Fruit fly (Drosophila melanogaster) whole organism, embryonic: Measurements from ENCODE around the gene CG10560.

Experiments used
- CG10366 ChIP-seq: fragments of 200-800 bp; sonication (Bioruptor generic); IDR thresholded peaks from 2 replicates; pipeline ENCODE4 v1.3.6; 2022; ENCODE audit warnings: missing biosample characterization, missing genetic modification characterization
- CG10462 ChIP-seq: fragments of 200-800 bp; sonication (Bioruptor generic); optimal IDR thresholded peaks from 2 replicates; lab custom pipeline; 2016; ENCODE audit warnings: missing biosample characterization, missing genetic modification characterization
- CG11560 ChIP-seq: fragments of 200-800 bp; sonication (Bioruptor generic); IDR thresholded peaks from 3 replicates; pipeline ENCODE4 v1.3.6; 2022; ENCODE audit warnings: missing biosample characterization, missing genetic modification characterization
- CG13894 ChIP-seq: fragments of 200-800 bp; sonication (Bioruptor generic); optimal IDR thresholded peaks from 3 replicates; lab custom pipeline; 2018; ENCODE audit warnings: missing biosample characterization, mild to moderate bottlenecking, missing genetic modification characterization, moderate library complexity
- CG14441 ChIP-seq: fragments of 200-800 bp; sonication (Bioruptor generic); IDR thresholded peaks from 2 replicates; pipeline ENCODE4 v1.3.6; 2022; ENCODE audit warnings: missing biosample characterization, missing genetic modification characterization
- CG1792 ChIP-seq: fragments of 200-800 bp; sonication (Bioruptor generic); optimal IDR thresholded peaks from 2 replicates; lab custom pipeline; 2016; ENCODE audit warnings: missing biosample characterization, missing genetic modification characterization
- CG2889 ChIP-seq: fragments of 200-800 bp; sonication (Bioruptor generic); IDR thresholded peaks from 3 replicates; pipeline ENCODE4 v1.3.6; 2022; ENCODE audit warnings: missing biosample characterization, missing genetic modification characterization
- CG30431 ChIP-seq: fragments of 200-800 bp; sonication (Bioruptor generic); optimal IDR thresholded peaks from 2 replicates; lab custom pipeline; 2017; ENCODE audit warnings: missing biosample characterization, missing genetic modification characterization
- CG3065 ChIP-seq: fragments of 200-800 bp; sonication (Bioruptor generic); optimal IDR thresholded peaks from 2 replicates; lab custom pipeline; 2016; ENCODE audit warnings: missing biosample characterization, missing genetic modification characterization
- CG34376 ChIP-seq: fragments of 200-800 bp; sonication (Bioruptor generic); optimal IDR thresholded peaks from 2 replicates; lab custom pipeline; 2018; ENCODE audit warnings: missing biosample characterization, mild to moderate bottlenecking, missing genetic modification characterization
- CG3995 ChIP-seq: fragments of 200-800 bp; sonication (Bioruptor generic); optimal IDR thresholded peaks from 3 replicates; lab custom pipeline; 2016; ENCODE audit warnings: missing biosample characterization, missing genetic modification characterization
- CG4730 ChIP-seq: fragments of 200-800 bp; sonication (Bioruptor generic); IDR thresholded peaks from 2 replicates; pipeline ENCODE4 v1.3.6; 2022; ENCODE audit warnings: missing biosample characterization, missing genetic modification characterization
- CG4854 ChIP-seq: fragments of 200-800 bp; sonication (Bioruptor generic); optimal IDR thresholded peaks from 2 replicates; lab custom pipeline; 2016; ENCODE audit warnings: missing biosample characterization, missing genetic modification characterization, inconsistent platforms
- CG6654 ChIP-seq: fragments of 200-800 bp; sonication (Bioruptor generic); optimal IDR thresholded peaks from 2 replicates; lab custom pipeline; 2017; ENCODE audit warnings: missing biosample characterization, mild to moderate bottlenecking, missing genetic modification characterization
- CG6765 ChIP-seq: fragments of 200-800 bp; sonication (Bioruptor generic); optimal IDR thresholded peaks from 3 replicates; lab custom pipeline; 2017; ENCODE audit warnings: missing biosample characterization, mild to moderate bottlenecking, missing genetic modification characterization
- CG7556 ChIP-seq: fragments of 200-800 bp; sonication (Bioruptor generic); optimal IDR thresholded peaks from 2 replicates; lab custom pipeline; 2017; ENCODE audit warnings: missing biosample characterization, mild to moderate bottlenecking, missing genetic modification characterization
- CG8359 ChIP-seq: fragments of 200-800 bp; sonication (Bioruptor generic); optimal IDR thresholded peaks from 2 replicates; lab custom pipeline; 2017; ENCODE audit warnings: missing biosample characterization, mild to moderate bottlenecking, missing genetic modification characterization, borderline replicate concordance
- CG8388 ChIP-seq: fragments of 200-800 bp; sonication (Bioruptor generic); optimal IDR thresholded peaks from 2 replicates; lab custom pipeline; 2019; ENCODE audit warnings: missing biosample characterization, mild to moderate bottlenecking, missing genetic modification characterization, moderate library complexity
- CG9932 ChIP-seq: fragments of 200-800 bp; sonication (Bioruptor generic); IDR thresholded peaks from 2 replicates; pipeline ENCODE4 v1.3.6; 2022; ENCODE audit warnings: missing biosample characterization, missing genetic modification characterization
- D19B ChIP-seq: fragments of 200-800 bp; sonication (Bioruptor generic); optimal IDR thresholded peaks from 2 replicates; lab custom pipeline; 2017; ENCODE audit warnings: missing biosample characterization, mild to moderate bottlenecking, missing genetic modification characterization
- Deaf1 ChIP-seq: fragments of 200-800 bp; optimal IDR thresholded peaks from 3 replicates; lab custom pipeline; 2019; ENCODE audit warnings: missing biosample characterization, mild to moderate bottlenecking, missing genetic modification characterization, moderate library complexity
- Dip3 ChIP-seq: fragments of 200-800 bp; sonication (Bioruptor generic); optimal IDR thresholded peaks from 3 replicates; lab custom pipeline; 2016; ENCODE audit warnings: missing biosample characterization, missing genetic modification characterization
- Doc3 ChIP-seq: fragments of 200-800 bp; sonication (Bioruptor generic); IDR thresholded peaks from 3 replicates; pipeline ENCODE4 v1.3.6; 2022; ENCODE audit warnings: missing biosample characterization, missing genetic modification characterization; ENCODE audit not compliant: partially characterized antibody
- Ets65A ChIP-seq: fragments of 200-800 bp; sonication (Bioruptor generic); peaks from one replicate; lab custom pipeline; 2016; ENCODE audit warnings: missing biosample characterization, missing genetic modification characterization
- HmgZ ChIP-seq: fragments of 200-800 bp; sonication (Bioruptor generic); optimal IDR thresholded peaks from 2 replicates; lab custom pipeline; 2018; ENCODE audit warnings: missing biosample characterization, mild to moderate bottlenecking, missing genetic modification characterization
- Hsf ChIP-seq: fragments of 200-800 bp; sonication (Bioruptor generic); optimal IDR thresholded peaks from 3 replicates; lab custom pipeline; 2016; ENCODE audit warnings: missing biosample characterization, missing genetic modification characterization
- Jarid2 ChIP-seq: fragments of 200-800 bp; sonication (Bioruptor generic); optimal IDR thresholded peaks from 3 replicates; lab custom pipeline; 2017; ENCODE audit warnings: mild to moderate bottlenecking, missing biosample characterization, missing genetic modification reagents, missing genetic modification characterization
- MESR4 ChIP-seq: fragments of 200-800 bp; sonication (Bioruptor generic); optimal IDR thresholded peaks from 2 replicates; lab custom pipeline; 2018; ENCODE audit warnings: missing biosample characterization, mild to moderate bottlenecking, missing genetic modification characterization, moderate library complexity
- Med ChIP-seq: fragments of 200-800 bp; sonication (Bioruptor generic); peaks from one replicate; lab custom pipeline; 2016; ENCODE audit warnings: missing biosample characterization, missing genetic modification characterization, mild to moderate bottlenecking, inconsistent platforms, moderate library complexity
- Ptx1 ChIP-seq: fragments of 200-800 bp; sonication (Bioruptor generic); IDR thresholded peaks from 2 replicates; pipeline ENCODE4 v1.3.6; 2022; ENCODE audit warnings: missing biosample characterization, missing genetic modification characterization
- ato ChIP-seq: fragments of 200-800 bp; sonication (Bioruptor generic); IDR thresholded peaks from 2 replicates; pipeline ENCODE4 v1.3.6; 2022; ENCODE audit warnings: missing biosample characterization, missing genetic modification characterization; ENCODE audit not compliant: partially characterized antibody
- bowl ChIP-seq: fragments of 200-800 bp; sonication (Bioruptor generic); IDR thresholded peaks from 2 replicates; pipeline ENCODE4 v1.3.6; 2022; ENCODE audit warnings: missing biosample characterization, missing genetic modification characterization
- cg ChIP-seq: fragments of 200-800 bp; sonication (Bioruptor generic); optimal IDR thresholded peaks from 3 replicates; lab custom pipeline; 2019; ENCODE audit warnings: missing biosample characterization, mild to moderate bottlenecking, missing genetic modification characterization, moderate library complexity
- chinmo ChIP-seq: fragments of 200-800 bp; sonication (Bioruptor generic); IDR thresholded peaks from 4 replicates; pipeline ENCODE4 v1.3.6; 2022; ENCODE audit warnings: missing biosample characterization, missing genetic modification characterization; ENCODE audit not compliant: partially characterized antibody
- gcm2 ChIP-seq: fragments of 200-800 bp; sonication (Bioruptor generic); optimal IDR thresholded peaks from 2 replicates; lab custom pipeline; 2016; ENCODE audit warnings: missing biosample characterization, missing genetic modification characterization
- hbn ChIP-seq: fragments of 200-800 bp; sonication (Bioruptor generic); IDR thresholded peaks from 2 replicates; pipeline ENCODE4 v1.3.6; 2022; ENCODE audit warnings: missing biosample characterization, missing genetic modification characterization; ENCODE audit not compliant: partially characterized antibody
- her ChIP-seq: fragments of 200-800 bp; sonication (Bioruptor generic); optimal IDR thresholded peaks from 2 replicates; lab custom pipeline; 2016; ENCODE audit warnings: missing biosample characterization, missing genetic modification characterization
- jumu ChIP-seq: fragments of 200-800 bp; sonication (Bioruptor generic); optimal IDR thresholded peaks from 3 replicates; lab custom pipeline; 2016; ENCODE audit warnings: missing biosample characterization, missing genetic modification characterization
- kay ChIP-seq: fragments of 200-800 bp; sonication (Bioruptor generic); optimal IDR thresholded peaks from 2 replicates; lab custom pipeline; 2016; ENCODE audit warnings: missing biosample characterization, missing genetic modification characterization
- mirr ChIP-seq: fragments of 200-800 bp; sonication (Bioruptor generic); optimal IDR thresholded peaks from 3 replicates; lab custom pipeline; 2018; ENCODE audit warnings: missing biosample characterization, mild to moderate bottlenecking, missing genetic modification characterization
- pnt ChIP-seq: fragments of 200-800 bp; sonication (Bioruptor generic); optimal IDR thresholded peaks from 3 replicates; lab custom pipeline; 2016; ENCODE audit warnings: missing biosample characterization, missing genetic modification characterization
- ro ChIP-seq: fragments of 200-800 bp; sonication (Bioruptor generic); IDR thresholded peaks from 2 replicates; pipeline ENCODE4 v1.3.6; 2022; ENCODE audit warnings: missing biosample characterization, missing genetic modification characterization
- sd ChIP-seq: fragments of 200-800 bp; sonication (Bioruptor generic); optimal IDR thresholded peaks from 3 replicates; lab custom pipeline; 2018; ENCODE audit warnings: missing biosample characterization, mild to moderate bottlenecking, missing genetic modification characterization, moderate library complexity
- sug ChIP-seq: fragments of 200-800 bp; optimal IDR thresholded peaks from 2 replicates; lab custom pipeline; 2019; ENCODE audit warnings: missing biosample characterization, mild to moderate bottlenecking, missing genetic modification characterization, moderate library complexity
- tgo ChIP-seq: fragments of 200-800 bp; sonication (Bioruptor generic); IDR thresholded peaks from 3 replicates; pipeline ENCODE4 v1.3.6; 2022; ENCODE audit warnings: missing biosample characterization, missing genetic modification characterization
- tin ChIP-seq: fragments of 200-800 bp; sonication (Bioruptor generic); optimal IDR thresholded peaks from 3 replicates; lab custom pipeline; 2016; ENCODE audit warnings: missing biosample characterization, missing genetic modification characterization
- tup ChIP-seq: fragments of 200-800 bp; sonication (Bioruptor generic); optimal IDR thresholded peaks from 2 replicates; lab custom pipeline; 2016; ENCODE audit warnings: missing biosample characterization, mild to moderate bottlenecking, missing genetic modification characterization, moderate library complexity
- vfl ChIP-seq: fragments of 200-800 bp; sonication (Bioruptor generic); optimal IDR thresholded peaks from 2 replicates; lab custom pipeline; 2016; ENCODE audit warnings: missing biosample characterization, missing genetic modification characterization
- wdn ChIP-seq: fragments of 200-800 bp; sonication (Bioruptor generic); IDR thresholded peaks from 2 replicates; pipeline ENCODE4 v1.3.6; 2022; ENCODE audit warnings: missing biosample characterization, missing genetic modification characterization
- zf30C ChIP-seq: fragments of 200-800 bp; sonication (Bioruptor generic); optimal IDR thresholded peaks from 3 replicates; lab custom pipeline; 2018; ENCODE audit warnings: missing biosample characterization, mild to moderate bottlenecking, missing genetic modification characterization

CG10560 gene

DNA sequence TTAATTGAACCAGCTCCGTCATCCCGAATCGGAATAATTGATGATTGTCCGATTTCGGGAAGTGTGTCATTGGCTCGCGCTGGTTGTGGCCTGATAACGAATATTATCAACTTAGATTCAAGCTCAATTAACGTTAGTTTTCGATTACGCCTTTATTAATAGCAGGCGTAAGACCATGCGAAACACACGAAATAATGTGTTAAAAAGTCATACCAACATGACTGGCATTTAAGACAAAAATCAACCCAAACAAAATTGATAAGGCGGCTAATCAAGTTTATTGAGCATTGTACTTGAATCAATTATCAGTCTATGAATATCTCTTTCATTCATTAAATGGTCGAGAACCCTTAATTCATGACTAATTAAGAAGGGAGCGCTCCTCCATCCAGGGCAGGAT lies 10.7 kb downstream of the CG10560 start (continued):
- TF ChIP-seq ro (GFP tag; lab: Robert Waterston, UW), result no peak
- no peak for TF ChIP-seq ato (GFP tag; lab: Robert Waterston, UW)
- TF ChIP-seq gcm2 (GFP tag; lab: Kevin White, UChicago), result no peak
- no peak for TF ChIP-seq tgo (GFP tag; lab: Robert Waterston, UW)
- TF ChIP-seq CG34376, result peak; percentile 7
- TF ChIP-seq Ptx1, result no peak
- TF ChIP-seq Hsf (GFP tag; lab: Kevin White, UChicago), result no peak

- no peak for TF ChIP-seq Dip3 (GFP tag; lab: Kevin White, UChicago)
- TF ChIP-seq CG13894 (tag; lab: Kevin White, UChicago), result peak; percentile 37
- no peak for TF ChIP-seq ato (GFP tag; lab: Robert Waterston, UW)
- no peak for TF ChIP-seq pnt (GFP tag; lab: Kevin White, UChicago)
- no peak for TF ChIP-seq CG1792 (GFP tag; lab: Kevin White, UChicago)
- TF ChIP-seq CG8359, result no peak
- TF ChIP-seq wdn, result no peak
- TF ChIP-seq CG3995 (GFP tag; lab: Kevin White, UChicago), result no peak
- no peak for TF ChIP-seq CG30431 (GFP tag; lab: Kevin White, UChicago)
- no peak for TF ChIP-seq zf30C (GFP tag; lab: Kevin White, UChicago)
- TF ChIP-seq her (GFP tag; lab: Kevin White, UChicago), result no peak
- TF ChIP-seq MESR4 (GFP tag; lab: Kevin White, UChicago), result no peak
- TF ChIP-seq vfl (GFP tag; lab: Kevin White, UChicago), result no peak
- no peak for TF ChIP-seq Ets65A (GFP tag; lab: Kevin White, UChicago)
- TF ChIP-seq CG8388 (GFP tag; lab: Kevin White, UChicago), result no peak
- no peak for TF ChIP-seq CG6765 (GFP tag; lab: Kevin White, UChicago)
- TF ChIP-seq CG6654 (GFP tag; lab: Kevin White, UChicago), result no peak
- no peak for TF ChIP-seq CG9932 (GFP tag; lab: Robert Waterston, UW)
- no peak for TF ChIP-seq D19B (GFP tag; lab: Kevin White, UChicago)
- no peak for TF ChIP-seq CG4730 (GFP tag; lab: Robert Waterston, UW)
- TF ChIP-seq jumu, result no peak
- peak; percentile 11 for TF ChIP-seq Med
- no peak for TF ChIP-seq CG7556 (GFP tag; lab: Kevin White, UChicago)
- TF ChIP-seq tup (GFP tag; lab: Kevin White, UChicago), result no peak
- peak; percentile 46 for TF ChIP-seq Jarid2 (GFP tag; lab: Kevin White, UChicago)
- TF ChIP-seq bowl (GFP tag; lab: Robert Waterston, UW), result no peak
- no peak for TF ChIP-seq Doc3 (GFP tag; lab: Robert Waterston, UW)
- TF ChIP-seq CG10462 (GFP tag; lab: Kevin White, UChicago), result no peak
- no peak for TF ChIP-seq CG4854 (GFP tag; lab: Kevin White, UChicago)
- TF ChIP-seq ro (GFP tag; lab: Robert Waterston, UW), result no peak
- no peak for TF ChIP-seq kay (GFP tag; lab: Kevin White, UChicago)
- TF ChIP-seq CG11560 (tag; lab: Robert Waterston, UW), result no peak
- peak; percentile 73 for TF ChIP-seq mirr
- no peak for TF ChIP-seq tin
- TF ChIP-seq CG14441 (GFP tag; lab: Robert Waterston, UW), result no peak
- peak; percentile 38 for TF ChIP-seq sug (tag; lab: Kevin White, UChicago)
- peak; percentile 87; the same call in 2 of the 4 replicates for TF ChIP-seq chinmo
- TF ChIP-seq sd, result peak; percentile 43
- no peak for TF ChIP-seq CG2889 (GFP tag; lab: Robert Waterston, UW)
- no peak for TF ChIP-seq Deaf1 (tag; lab: Kevin White, UChicago)
- peak; percentile 61 for TF ChIP-seq cg (GFP tag; lab: Kevin White, UChicago)
- no peak for TF ChIP-seq HmgZ (tag; lab: Kevin White, UChicago)
- no peak for TF ChIP-seq CG10366 (GFP tag; lab: Robert Waterston, UW)
- no peak for TF ChIP-seq hbn
- no peak for TF ChIP-seq CG3065 (GFP tag; lab: Kevin White, UChicago)
These were observed 11.7 kb downstream of the CG10560 start, which contains the start of gene CG10550 for dm6 chr3R:25308228-25308627. CG10550 (minus strand) TSS chr3R:25308391.
